Fruit fly (Drosophila melanogaster): ENCODE measurements around the gene CG31698.

DNA sequence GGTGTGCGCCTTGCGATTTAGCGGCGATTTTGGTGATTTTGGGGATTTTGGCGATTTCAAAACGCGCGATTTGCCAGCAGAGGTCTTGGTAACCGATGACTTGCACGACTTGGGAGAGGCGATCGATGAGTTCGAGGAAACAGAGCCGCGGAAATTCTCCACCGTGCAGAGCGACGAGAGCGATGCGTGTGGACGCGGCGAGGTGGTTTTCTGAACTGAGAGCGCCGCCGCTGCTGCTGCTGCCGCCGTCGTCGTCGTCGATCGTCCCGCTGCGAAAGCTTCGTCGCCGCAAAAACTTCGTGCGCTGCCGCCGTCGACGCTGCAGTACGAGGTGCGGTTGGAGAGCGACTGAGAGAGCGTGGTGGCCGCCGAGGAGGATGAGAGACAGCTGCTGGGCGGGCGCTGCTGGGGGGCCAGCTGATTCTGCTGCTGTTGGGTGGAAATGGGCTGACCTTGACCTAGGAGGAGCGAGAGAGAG, 49.1 kb downstream of the CG31698 start:
- TF ChIP-seq fru (GFP tag; optimal IDR thresholded peaks at IDR 0.05) (no peak), br (GFP tag; optimal IDR thresholded peaks at IDR 0.05) (no peak)

Measured in whole organism, wandering third instar larva.